Fruit fly (Drosophila melanogaster) whole organism, pupa: Measurements from ENCODE around the gene mag.

Experiments
- CG12605 ChIP-seq: fragments of 200-800 bp; sonication (Bioruptor generic); IDR thresholded peaks from 2 replicates; pipeline ENCODE4 v1.3.6; 2022; ENCODE audit warnings: missing biosample characterization, missing genetic modification characterization
- CG17806 ChIP-seq: fragments of 200-800 bp; sonication (Bioruptor generic); optimal IDR thresholded peaks from 2 replicates; lab custom pipeline; 2018; ENCODE audit warnings: missing biosample characterization, mild to moderate bottlenecking, missing genetic modification characterization, moderate library complexity
- CG32121 ChIP-seq: fragments of 200-800 bp; sonication (Bioruptor generic); IDR thresholded peaks from 2 replicates; pipeline ENCODE4 v1.3.6; 2022; ENCODE audit warnings: missing biosample characterization, missing genetic modification characterization
- CG34367 ChIP-seq: fragments of 200-800 bp; sonication (Bioruptor generic); optimal IDR thresholded peaks from 2 replicates; lab custom pipeline; 2018; ENCODE audit warnings: missing biosample characterization, mild to moderate bottlenecking, missing genetic modification characterization
- CG8159 ChIP-seq: fragments of 200-800 bp; sonication (Bioruptor generic); optimal IDR thresholded peaks from 3 replicates; lab custom pipeline; 2018; ENCODE audit warnings: missing biosample characterization, mild to moderate bottlenecking, missing genetic modification characterization, moderate library complexity
- CG9948 ChIP-seq: fragments of 200-800 bp; sonication (Bioruptor generic); optimal IDR thresholded peaks from 2 replicates; lab custom pipeline; 2018; ENCODE audit warnings: missing biosample characterization, mild to moderate bottlenecking, missing genetic modification characterization, moderate library complexity
- EcR ChIP-seq: fragments of 200-800 bp; sonication (Bioruptor generic); optimal IDR thresholded peaks from 3 replicates; lab custom pipeline; 2019; ENCODE audit warnings: missing biosample characterization, missing genetic modification characterization, mild to moderate bottlenecking, moderate library complexity, missing genetic modification reagents
- Ets98B ChIP-seq: fragments of 200-800 bp; sonication (Bioruptor generic); IDR thresholded peaks from 2 replicates; pipeline ENCODE4 v1.3.6; 2022; ENCODE audit warnings: missing biosample characterization, missing genetic modification characterization
- Pif1A ChIP-seq: fragments of 200-800 bp; sonication (Bioruptor generic); optimal IDR thresholded peaks from 3 replicates; lab custom pipeline; 2016; ENCODE audit warnings: missing biosample characterization, missing genetic modification characterization
- Snoo ChIP-seq: fragments of 200-800 bp; sonication (Bioruptor generic); optimal IDR thresholded peaks from 3 replicates; lab custom pipeline; 2017; ENCODE audit warnings: missing biosample characterization, mild to moderate bottlenecking, missing genetic modification characterization, inconsistent platforms
- fd96Ca ChIP-seq: fragments of 200-800 bp; sonication (Bioruptor generic); IDR thresholded peaks from 3 replicates; pipeline ENCODE4 v1.3.6; 2022; ENCODE audit warnings: missing biosample characterization, missing genetic modification characterization
- gl ChIP-seq: fragments of 200-800 bp; sonication (Bioruptor generic); optimal IDR thresholded peaks from 2 replicates; lab custom pipeline; 2018; ENCODE audit warnings: missing biosample characterization, mild to moderate bottlenecking, missing genetic modification characterization
- rn ChIP-seq: fragments of 200-800 bp; sonication (Bioruptor generic); IDR thresholded peaks from 2 replicates; pipeline ENCODE4 v1.3.6; 2022; ENCODE audit warnings: missing biosample characterization, missing genetic modification characterization

dm6 chr3L:20497124-20497996 is 36.9 kb downstream of the mag start, which contains the start of gene CG32425:
- TF ChIP-seq CG34367 (tag; lab: Kevin White, UChicago) (no peak), Ets98B (0 out of 2 replicates have a peak, but pooled peaks have one; percentile 19), EcR (GFP tag; lab: Kevin White, UChicago) (peak; percentile 32), Snoo (no peak), CG8159 (tag; lab: Kevin White, UChicago) (no peak), fd96Ca (GFP tag; lab: Robert Waterston, UW) (no peak), CG32121 (GFP tag; lab: Robert Waterston, UW) (no peak), gl (tag; lab: Kevin White, UChicago) (peak; percentile 26), Pif1A (no peak), rn (no peak), CG17806 (tag; lab: Kevin White, UChicago) (peak; percentile 1), CG12605 (GFP tag; lab: Robert Waterston, UW) (no peak), CG9948 (tag; lab: Kevin White, UChicago) (no peak)
